Worm (Caenorhabditis elegans) whole organism, L1 larva: Measurements from ENCODE around the gene C05C10.2.

Source experiments
- blmp-1 ChIP-seq: fragments of 150-350 bp; optimal IDR thresholded peaks from 2 replicates; lab custom pipeline; 2014; ENCODE audit warnings: missing biosample characterization, missing genetic modification characterization
- lin-15B ChIP-seq: fragments of 150-350 bp; sonication (generic microtip); optimal IDR thresholded peaks from 3 replicates; lab custom pipeline; 2014; ENCODE audit warnings: missing biosample characterization, missing genetic modification characterization
- nhr-76 ChIP-seq: sonication (generic microtip); optimal IDR thresholded peaks from 2 replicates; lab custom pipeline; 2017; ENCODE audit warnings: missing biosample characterization, missing genetic modification characterization
- skn-1 ChIP-seq: fragments of 150-350 bp; optimal IDR thresholded peaks from 2 replicates; lab custom pipeline; 2014; ENCODE audit warnings: missing biosample characterization, missing genetic modification characterization
- unc-86 ChIP-seq: sonication (generic microtip); optimal IDR thresholded peaks from 2 replicates; lab custom pipeline; 2016; ENCODE audit warnings: missing genetic modification characterization, missing compliant biosample characterization

- TF ChIP-seq skn-1 (tag; lab: Kevin White, UChicago): no peak
- TF ChIP-seq blmp-1 (tag; lab: Kevin White, UChicago): no peak
- TF ChIP-seq unc-86: no peak
- no peak for TF ChIP-seq lin-15B (tag; lab: Kevin White, UChicago)
- TF ChIP-seq nhr-76: no peak
These were observed 21.7 kb upstream of the C05C10.2 start, which contains the start of gene unc-4 for ce11 chrII:9900276-9900675.
